Worm (Caenorhabditis elegans) whole organism, early embryonic: Measurements from ENCODE around the gene atln-2.

Experiments used
- B0310.2 ChIP-seq: sonication (generic microtip); optimal IDR thresholded peaks from 2 replicates; lab custom pipeline; 2016; ENCODE audit warnings: mild to moderate bottlenecking, missing genetic modification characterization, missing compliant biosample characterization
- aly-1 ChIP-seq: sonication (generic microtip); optimal IDR thresholded peaks from 2 replicates; lab custom pipeline; 2016; ENCODE audit warnings: missing genetic modification characterization, missing compliant biosample characterization
- ama-1 ChIP-seq: fragments of 150-350 bp; optimal IDR thresholded peaks from 2 replicates; lab custom pipeline; 2014
- ceh-36 ChIP-seq: sonication (generic microtip); optimal IDR thresholded peaks from 2 replicates; lab custom pipeline; 2016; ENCODE audit warnings: missing genetic modification characterization, inconsistent platforms, missing compliant biosample characterization
- ets-7 ChIP-seq: sonication (generic microtip); optimal IDR thresholded peaks from 2 replicates; lab custom pipeline; 2016; ENCODE audit warnings: missing genotype, missing genetic modification characterization, missing compliant biosample characterization
- hmbx-1 ChIP-seq: sonication (generic microtip); optimal IDR thresholded peaks from 2 replicates; lab custom pipeline; 2016; ENCODE audit warnings: mild to moderate bottlenecking, missing genetic modification characterization, missing compliant biosample characterization
- hmg-4 ChIP-seq: fragments of 200-800 bp; sonication (Bioruptor generic); optimal IDR thresholded peaks from 2 replicates; lab custom pipeline; 2018; ENCODE audit warnings: mild to moderate bottlenecking, missing genetic modification characterization, missing compliant biosample characterization
- scrt-1 ChIP-seq: fragments of 200-800 bp; sonication (Bioruptor generic); IDR thresholded peaks from 2 replicates; pipeline ENCODE4 v1.3.6; 2022; ENCODE audit warnings: missing genetic modification characterization, missing compliant biosample characterization
- sea-1 ChIP-seq: fragments of 200-800 bp; sonication (Bioruptor generic); conservative IDR thresholded peaks from 2 replicates; pipeline ENCODE4 v1.3.6; 2022; ENCODE audit warnings: missing genetic modification characterization, missing compliant biosample characterization
- tbx-37 ChIP-seq: fragments of 200-800 bp; sonication (Bioruptor generic); conservative IDR thresholded peaks from 2 replicates; pipeline ENCODE4 v1.3.6; 2022; ENCODE audit warnings: missing genetic modification reagents, missing genetic modification characterization, missing compliant biosample characterization
- tra-4 ChIP-seq: sonication (generic microtip); optimal IDR thresholded peaks from 2 replicates; lab custom pipeline; 2017; ENCODE audit warnings: missing genetic modification characterization, missing compliant biosample characterization

DNA sequence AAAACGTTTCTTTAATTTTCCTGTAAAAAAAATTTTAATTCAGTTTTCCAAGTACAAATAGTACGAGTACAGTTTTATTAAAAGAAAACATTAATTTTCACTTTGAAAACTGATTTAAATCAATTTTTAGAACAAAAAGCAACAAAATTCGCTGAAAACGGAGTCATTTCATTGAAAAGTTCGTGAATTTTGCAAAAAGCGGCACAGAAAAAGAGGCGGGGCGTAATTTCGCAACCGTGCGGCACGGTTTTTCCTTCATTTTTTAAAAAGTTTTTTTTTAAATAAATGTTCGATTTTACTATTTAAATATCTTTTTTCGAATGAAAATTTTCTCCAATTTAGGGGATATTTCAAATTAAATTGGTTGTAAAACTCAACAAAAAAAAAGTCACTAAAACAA lies 29.8 kb downstream of the atln-2 start:
- TF ChIP-seq ama-1 (lab: Kevin White, UChicago) (no peak), hmbx-1 (tag; lab: Kevin White, UChicago) (no peak), scrt-1 (GFP tag; lab: Robert Waterston, UW) (no peak), hmg-4 (GFP tag; lab: Kevin White, UChicago) (no peak), aly-1 (tag; lab: Kevin White, UChicago) (no peak), tbx-37 (GFP tag; lab: Robert Waterston, UW) (no peak), B0310.2 (tag; lab: Kevin White, UChicago) (no peak), ceh-36 (tag; lab: Kevin White, UChicago) (no peak), ets-7 (tag; lab: Kevin White, UChicago) (no peak), tra-4 (tag; lab: Kevin White, UChicago) (no peak), sea-1 (GFP tag; lab: Robert Waterston, UW) (no peak)
